Fruit fly (Drosophila melanogaster) Kc167 (cell line): ENCODE measurements around the gene CG3527.

Experiments
- Myc ChIP-seq: fragments of >200 bp; optimal IDR thresholded peaks from 2 replicates; lab custom pipeline; 2017; ENCODE audit warnings: missing external identifiers
- ttk ChIP-seq: sonication (Bioruptor generic); optimal IDR thresholded peaks from 2 replicates; lab custom pipeline; 2017; ENCODE audit warnings: missing external identifiers

dm6 chrX:4592258-4592657 lies 40.5 kb downstream of the CG3527 start:
- TF ChIP-seq Myc (lab: Kevin White, UChicago) (no peak), ttk (no peak)
